Worm (Caenorhabditis elegans) whole organism, midembryonic: ENCODE results near the gene M176.11.

Experiments
- T22C8.4 ChIP-seq: fragments of 200-800 bp; sonication (Bioruptor generic); IDR thresholded peaks from 2 replicates; pipeline ENCODE4 v1.3.6; 2022; ENCODE audit warnings: missing genetic modification characterization, missing compliant biosample characterization
- cog-1 ChIP-seq: sonication (generic microtip); optimal IDR thresholded peaks from 2 replicates; lab custom pipeline; 2016; ENCODE audit warnings: missing genetic modification characterization, missing compliant biosample characterization
- flt-1 ChIP-seq: fragments of 200-800 bp; sonication (Bioruptor generic); IDR thresholded peaks from 2 replicates; pipeline ENCODE4 v1.3.6; 2022; ENCODE audit warnings: missing genetic modification characterization, missing compliant biosample characterization
- klf-2 ChIP-seq: fragments of 200-800 bp; sonication (Bioruptor generic); conservative IDR thresholded peaks from 2 replicates; pipeline ENCODE4 v1.3.6; 2022; ENCODE audit warnings: missing genetic modification reagents, missing genetic modification characterization, missing compliant biosample characterization
- med-1 ChIP-seq: sonication (generic microtip); optimal IDR thresholded peaks from 2 replicates; lab custom pipeline; 2017; ENCODE audit warnings: missing genetic modification characterization, mild to moderate bottlenecking, missing compliant biosample characterization, antibody characterized with exemption, missing genetic modification reagents; ENCODE audit not compliant: insufficient read depth
- ref-1 ChIP-seq: fragments of 200-800 bp; sonication (Bioruptor generic); conservative IDR thresholded peaks from 2 replicates; pipeline ENCODE4 v1.3.6; 2022; ENCODE audit warnings: missing genetic modification reagents, missing genetic modification characterization, missing compliant biosample characterization
- tab-1 ChIP-seq: fragments of 200-800 bp; sonication (Bioruptor generic); IDR thresholded peaks from 2 replicates; pipeline ENCODE4 v1.3.6; 2022; ENCODE audit warnings: missing genetic modification characterization, missing compliant biosample characterization
- ztf-23 ChIP-seq: fragments of 200-800 bp; sonication (Bioruptor generic); IDR thresholded peaks from 2 replicates; pipeline ENCODE4 v1.3.6; 2022; ENCODE audit warnings: missing genetic modification reagents, missing genetic modification characterization, missing compliant biosample characterization
- ztf-29 ChIP-seq: fragments of 200-800 bp; sonication (Bioruptor generic); IDR thresholded peaks from 2 replicates; pipeline ENCODE4 v1.3.6; 2022; ENCODE audit warnings: missing genetic modification reagents, missing genetic modification characterization, missing compliant biosample characterization

The M176.11 gene

DNA sequence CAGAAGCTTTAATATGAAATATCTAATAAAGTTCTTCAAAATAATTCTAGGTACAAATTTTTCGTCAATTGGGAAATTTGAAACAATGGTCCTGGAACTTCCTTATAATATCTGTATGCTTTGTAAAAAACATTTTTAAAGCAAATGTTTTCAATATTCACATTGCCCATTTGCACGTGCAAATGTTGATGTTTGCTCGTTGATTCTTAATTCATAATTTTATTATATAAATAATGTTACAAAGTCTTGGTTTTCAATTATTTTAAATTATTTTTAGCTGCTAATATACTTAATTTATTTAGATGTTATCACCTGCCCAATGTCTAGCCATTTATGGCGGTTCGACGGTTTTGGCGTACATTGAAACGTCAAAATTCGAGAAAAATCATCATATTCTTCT is at the start of gene M176.11:
Gene M176.11 (plus strand): TSS at position 301 of the 400 bp plus-strand sequence.
- no peak for TF ChIP-seq ref-1
- TF ChIP-seq cog-1 (tag; lab: Kevin White, UChicago) = no peak
- TF ChIP-seq klf-2 (GFP tag; lab: Robert Waterston, UW) = no peak
- no peak for TF ChIP-seq ztf-29 (GFP tag; lab: Robert Waterston, UW)
- TF ChIP-seq tab-1 = no peak
- no peak for TF ChIP-seq T22C8.4 (GFP tag; lab: Robert Waterston, UW)
- no peak for TF ChIP-seq flt-1 (GFP tag; lab: Robert Waterston, UW)
- TF ChIP-seq med-1 (GFP tag; lab: Kevin White, UChicago) = no peak

DNA sequence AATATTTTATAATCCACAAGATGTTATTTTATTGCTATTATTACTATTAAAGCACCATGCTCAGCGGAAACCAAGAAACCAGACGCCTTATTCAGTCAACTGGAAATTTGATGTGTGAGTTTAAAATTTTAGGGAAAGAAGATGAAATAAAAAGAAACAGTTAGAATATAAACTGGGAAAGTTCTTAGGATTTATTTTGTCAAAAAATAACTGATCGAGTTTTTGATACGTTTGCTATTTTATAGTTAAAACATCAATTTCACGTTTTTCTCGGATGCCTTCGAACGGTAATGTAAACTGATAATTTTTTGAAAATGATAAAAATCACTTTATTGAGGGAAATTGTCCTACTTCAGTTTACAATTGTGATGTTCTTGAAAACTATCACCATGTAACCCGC is 49.7 kb upstream of the M176.11 start, which contains the start of gene C06C3.3:
Gene C06C3.3 (minus strand): TSS at position 101 of the 400 bp plus-strand sequence.
- no peak for TF ChIP-seq med-1 (GFP tag; lab: Kevin White, UChicago)
- no peak for TF ChIP-seq T22C8.4 (GFP tag; lab: Robert Waterston, UW)
- no peak for TF ChIP-seq ref-1
- TF ChIP-seq flt-1 (GFP tag; lab: Robert Waterston, UW) = no peak
- no peak for TF ChIP-seq tab-1
- TF ChIP-seq ztf-23 = no peak
- no peak for TF ChIP-seq cog-1 (tag; lab: Kevin White, UChicago)
- no peak for TF ChIP-seq klf-2 (GFP tag; lab: Robert Waterston, UW)
- no peak for TF ChIP-seq ztf-29 (GFP tag; lab: Robert Waterston, UW)

DNA sequence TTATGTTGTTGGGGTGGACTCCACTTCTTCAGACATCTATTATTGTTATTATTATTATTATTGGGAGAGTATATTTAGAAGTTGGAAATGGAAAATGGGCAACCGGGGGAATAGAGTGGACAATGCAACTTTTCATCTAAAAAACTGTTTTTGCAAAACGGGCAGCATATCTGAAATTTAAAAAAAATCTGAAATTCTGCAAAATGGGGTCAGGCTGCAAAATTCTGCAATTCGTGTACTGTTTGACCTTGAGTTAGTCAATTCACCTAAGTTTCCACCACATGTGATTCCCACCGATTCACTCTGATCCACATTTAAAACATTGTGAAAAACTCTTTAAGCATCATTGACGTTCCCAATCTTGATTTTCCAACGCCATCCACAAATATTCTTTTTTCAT is 49.1 kb upstream of the M176.11 start, which contains the start of gene C06C3.4:
Gene C06C3.4 (plus strand): TSS at position 301 of the 400 bp plus-strand sequence.
- TF ChIP-seq med-1 (GFP tag; lab: Kevin White, UChicago) (no peak), ref-1 (no peak), ztf-29 (GFP tag; lab: Robert Waterston, UW) (no peak), T22C8.4 (GFP tag; lab: Robert Waterston, UW) (no peak), flt-1 (GFP tag; lab: Robert Waterston, UW) (no peak), klf-2 (GFP tag; lab: Robert Waterston, UW) (no peak), tab-1 (no peak), ztf-23 (no peak), cog-1 (tag; lab: Kevin White, UChicago) (no peak)

DNA sequence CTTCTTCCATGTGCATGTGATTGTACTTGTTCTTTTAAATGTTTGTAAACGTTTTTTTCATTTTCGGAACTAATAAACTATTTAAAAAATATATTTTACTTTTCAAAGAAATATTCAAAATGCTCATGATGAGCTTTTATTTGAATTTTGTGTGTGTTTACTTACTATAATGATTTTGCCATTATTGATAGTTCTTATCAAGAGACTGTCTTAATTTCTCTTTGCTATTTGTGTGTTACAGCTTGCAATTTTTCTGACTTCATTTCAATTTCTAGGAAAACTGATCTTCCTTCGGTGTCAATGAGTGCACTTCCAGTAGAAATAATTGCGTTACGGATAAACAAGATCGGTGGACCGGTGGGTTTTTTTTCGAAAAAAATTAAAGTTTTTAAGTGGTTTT is 47.3 kb upstream of the M176.11 start, which contains the start of gene C06C3.12:
Gene C06C3.12 (plus strand): TSS at position 301 of the 400 bp plus-strand sequence.
- TF ChIP-seq klf-2 (GFP tag; lab: Robert Waterston, UW) = no peak
- TF ChIP-seq tab-1 = no peak
- no peak for TF ChIP-seq ref-1

DNA sequence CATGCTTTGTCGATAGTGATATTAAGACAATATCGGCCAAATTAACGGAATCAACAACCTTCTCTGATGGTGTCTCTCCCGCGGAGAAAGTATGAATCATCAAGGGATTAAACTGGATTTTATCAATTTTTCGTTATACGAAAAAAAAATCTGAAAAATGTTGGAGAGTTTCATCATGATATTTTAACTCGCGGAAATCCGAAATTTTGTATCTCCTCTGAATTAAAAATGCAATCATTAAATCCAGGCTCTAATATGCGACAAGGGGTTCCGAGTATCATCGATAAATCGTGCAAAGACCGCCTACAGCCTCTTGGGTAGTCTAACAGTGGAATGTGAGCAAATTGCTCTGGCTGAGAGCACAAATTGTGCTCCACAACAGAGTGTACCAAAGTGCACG is 44.9 kb upstream of the M176.11 start, which contains the start of gene C06C3.10:
Gene C06C3.10 (minus strand): TSS at position 101 of the 400 bp plus-strand sequence.
- TF ChIP-seq tab-1 (no peak), ref-1 (no peak), ztf-23 (no peak), T22C8.4 (GFP tag; lab: Robert Waterston, UW) (no peak), med-1 (GFP tag; lab: Kevin White, UChicago) (no peak), ztf-29 (GFP tag; lab: Robert Waterston, UW) (no peak), flt-1 (GFP tag; lab: Robert Waterston, UW) (no peak), klf-2 (GFP tag; lab: Robert Waterston, UW) (no peak), cog-1 (tag; lab: Kevin White, UChicago) (no peak)

DNA sequence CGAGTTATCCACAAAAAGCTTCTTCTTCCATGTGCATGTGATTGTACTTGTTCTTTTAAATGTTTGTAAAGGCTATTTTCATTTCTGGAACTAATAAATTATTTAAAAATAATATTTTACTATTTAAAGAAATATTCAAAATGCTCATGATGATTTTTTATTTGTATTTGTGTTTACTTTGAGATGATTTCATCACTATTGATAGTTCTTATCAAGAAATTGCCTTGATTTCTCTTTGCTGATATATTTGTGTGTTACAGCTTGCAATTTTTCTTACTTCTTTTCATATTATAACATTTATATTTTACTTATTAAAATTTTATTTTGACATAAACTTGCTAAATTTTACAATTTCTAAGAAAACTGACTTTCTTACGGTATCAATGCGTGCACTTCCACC is 43.9 kb upstream of the M176.11 start:
- TF ChIP-seq klf-2 (GFP tag; lab: Robert Waterston, UW) (no peak), tab-1 (no peak), flt-1 (GFP tag; lab: Robert Waterston, UW) (no peak), med-1 (GFP tag; lab: Kevin White, UChicago) (no peak), ztf-29 (GFP tag; lab: Robert Waterston, UW) (no peak), ztf-23 (no peak), ref-1 (no peak), T22C8.4 (GFP tag; lab: Robert Waterston, UW) (no peak)

DNA sequence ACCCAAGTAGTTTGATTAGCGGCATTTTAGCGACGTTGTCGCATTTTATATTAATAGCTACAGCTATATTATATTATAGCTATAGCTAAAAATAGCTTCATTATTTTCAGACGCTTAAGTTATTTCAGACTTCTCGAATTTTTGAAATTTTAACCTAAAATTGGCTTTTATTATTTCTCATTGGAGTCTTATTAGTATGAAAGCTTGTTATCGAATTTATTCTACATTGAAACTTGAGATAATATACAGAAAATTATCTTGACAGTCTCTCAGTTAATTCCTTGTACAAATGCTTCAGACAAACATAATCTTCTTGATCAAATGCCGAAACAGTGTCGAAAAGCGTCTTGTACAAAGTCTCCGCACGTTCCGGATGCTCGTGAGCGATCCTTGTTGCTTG is 42.3 kb upstream of the M176.11 start, which contains the start of gene srh-48:
Gene srh-48 (plus strand): TSS at position 301 of the 400 bp plus-strand sequence.
- TF ChIP-seq klf-2 (GFP tag; lab: Robert Waterston, UW) (no peak), ztf-23 (no peak), tab-1 (no peak), ref-1 (no peak), med-1 (GFP tag; lab: Kevin White, UChicago) (no peak)

DNA sequence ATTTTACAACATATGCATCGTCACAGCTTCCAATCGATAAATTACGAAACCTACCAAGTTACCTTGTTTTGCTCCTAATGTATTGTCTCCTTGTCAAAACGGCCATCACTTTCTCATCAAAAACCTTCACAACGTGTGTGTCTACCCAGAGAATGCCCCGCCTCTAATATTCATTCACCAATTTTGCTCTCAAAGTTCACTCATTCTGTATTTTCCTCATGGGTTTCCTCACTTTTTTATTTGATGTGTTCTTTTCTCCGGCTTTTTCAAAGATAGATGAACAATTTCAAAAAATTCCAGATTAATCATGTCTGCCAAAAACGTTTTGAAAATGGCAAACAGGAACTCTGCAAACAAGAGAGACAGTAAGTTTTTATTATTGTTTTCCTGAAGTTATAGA is 36.8 kb upstream of the M176.11 start, which contains the start of gene C06C3.7:
Gene C06C3.7 (plus strand): TSS at position 301 of the 400 bp plus-strand sequence.
- TF ChIP-seq med-1 (GFP tag; lab: Kevin White, UChicago) (no peak), klf-2 (GFP tag; lab: Robert Waterston, UW) (no peak), flt-1 (GFP tag; lab: Robert Waterston, UW) (no peak), cog-1 (tag; lab: Kevin White, UChicago) (no peak), tab-1 (no peak), ref-1 (no peak), ztf-29 (GFP tag; lab: Robert Waterston, UW) (no peak), ztf-23 (no peak), T22C8.4 (GFP tag; lab: Robert Waterston, UW) (no peak)

DNA sequence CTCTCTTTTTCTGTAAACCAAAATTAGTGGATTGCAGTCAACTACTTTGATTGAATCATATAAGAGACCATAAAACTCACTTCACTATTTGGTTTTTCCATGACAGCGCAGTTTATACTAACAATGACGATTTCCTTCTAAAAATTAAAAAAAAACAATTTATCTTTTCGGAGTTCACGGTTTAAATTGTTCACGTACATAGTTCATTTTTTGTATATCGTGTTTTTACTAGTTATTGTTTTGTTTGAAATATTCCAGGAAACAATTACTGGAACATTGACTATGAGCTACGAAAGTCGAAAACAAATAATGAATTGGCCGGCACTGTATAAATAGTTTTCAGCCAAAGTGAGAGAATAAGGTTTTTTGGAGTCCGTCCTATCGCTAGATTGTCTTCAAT is 29.3 kb upstream of the M176.11 start, which contains the start of gene lido-17:
Gene lido-17 (minus strand): TSS at position 101 of the 400 bp plus-strand sequence.
- no peak for TF ChIP-seq med-1 (GFP tag; lab: Kevin White, UChicago)
- no peak for TF ChIP-seq cog-1 (tag; lab: Kevin White, UChicago)
- no peak for TF ChIP-seq tab-1
- no peak for TF ChIP-seq flt-1 (GFP tag; lab: Robert Waterston, UW)
- no peak for TF ChIP-seq klf-2 (GFP tag; lab: Robert Waterston, UW)
- TF ChIP-seq T22C8.4 (GFP tag; lab: Robert Waterston, UW) = no peak

DNA sequence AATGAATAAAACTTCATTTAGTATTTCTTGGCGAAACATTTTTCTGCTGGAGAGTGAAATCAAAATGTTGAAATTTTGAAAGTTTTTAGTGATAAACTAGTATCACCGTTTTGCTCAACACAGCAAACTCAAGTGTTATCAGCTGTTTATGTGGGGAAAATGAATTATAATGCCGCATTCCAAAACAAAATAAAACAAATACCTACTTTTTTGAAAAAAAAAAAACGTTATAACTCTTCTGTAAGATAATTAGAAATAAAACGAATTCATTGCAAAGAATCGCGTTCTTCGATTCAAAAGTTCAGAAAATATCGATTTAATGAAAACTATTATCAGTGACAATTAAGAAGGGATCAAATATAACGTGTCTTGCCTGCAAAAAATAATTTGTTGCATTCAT is 24.6 kb upstream of the M176.11 start, which contains the start of gene Y51B9A.9:
Gene Y51B9A.9 (minus strand): TSS at position 101 of the 400 bp plus-strand sequence.
- TF ChIP-seq cog-1 (tag; lab: Kevin White, UChicago) = no peak
- TF ChIP-seq tab-1 = no peak
